Worm (Caenorhabditis elegans): Measurements from ENCODE around the gene rml-4.

DNA sequence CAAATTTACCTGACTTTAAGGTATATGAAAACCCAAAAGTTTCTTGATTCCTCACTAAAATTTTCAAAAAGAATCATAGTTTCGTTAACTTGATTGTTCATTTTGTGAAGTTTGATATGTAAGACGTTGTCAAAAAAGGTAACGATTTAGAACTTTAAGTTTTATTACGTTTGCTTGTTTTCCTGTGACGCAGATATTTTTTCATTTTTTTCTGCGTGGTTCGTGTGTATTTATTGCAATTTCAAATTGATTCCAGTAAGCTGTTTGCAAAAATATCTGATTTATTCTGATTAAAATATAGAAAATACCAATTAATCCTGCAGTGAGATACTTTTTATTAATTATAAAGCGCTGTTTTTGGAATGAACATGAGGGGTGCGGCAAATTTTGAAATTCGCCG, 21.1 kb downstream of the rml-4 start, which contains the start of gene srw-40:
- no peak for TF ChIP-seq ceh-30 (tag; optimal IDR thresholded peaks at IDR 0.05)
- TF ChIP-seq C38D4.7 (GFP tag; optimal IDR thresholded peaks at IDR 0.05): no peak
- TF ChIP-seq lin-11 (tag; optimal IDR thresholded peaks at IDR 0.05): no peak
- no peak for TF ChIP-seq sdc-2 (tag; optimal IDR thresholded peaks at IDR 0.05)
